Fruit fly (Drosophila melanogaster): Measurements from ENCODE around the gene CG9399.

DNA sequence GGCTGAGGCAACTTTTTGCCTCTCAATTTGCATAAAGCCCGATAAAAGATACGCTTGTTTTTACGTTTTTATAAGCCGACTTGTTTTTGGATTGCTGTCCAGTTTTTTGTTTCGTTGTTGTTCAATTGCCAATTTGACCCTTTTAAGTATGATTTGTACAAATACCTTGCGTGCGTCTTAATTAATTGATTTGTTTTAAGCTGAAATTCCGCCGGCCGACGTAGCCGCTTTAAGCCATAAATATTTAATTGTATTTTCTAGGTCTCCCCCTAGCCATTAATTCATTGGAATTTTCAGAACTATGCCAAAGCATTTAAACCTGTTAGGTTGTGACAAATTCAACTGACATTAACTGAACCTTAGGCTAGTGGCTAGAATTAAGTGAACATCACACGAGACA, 22.6 kb upstream of the CG9399 start:
- no peak for TF ChIP-seq CG17806 (tag; optimal IDR thresholded peaks at IDR 0.05)
- no peak for TF ChIP-seq CG8159 (tag; optimal IDR thresholded peaks at IDR 0.05)
- TF ChIP-seq CG8301 (tag; optimal IDR thresholded peaks at IDR 0.05): no peak
- no peak for TF ChIP-seq rn (GFP tag; IDR thresholded peaks at IDR 0.05)
- no peak for TF ChIP-seq CG9948 (tag; optimal IDR thresholded peaks at IDR 0.05)
- no peak for TF ChIP-seq CG13204 (GFP tag; optimal IDR thresholded peaks at IDR 0.05)

Data from whole organism, pupa.